Worm (Caenorhabditis elegans) whole organism, L1 larva: ENCODE measurements around the gene VM106R.1.

Experiments used
- C16A3.4 ChIP-seq: fragments of 150-350 bp; optimal IDR thresholded peaks from 2 replicates; lab custom pipeline; 2014; ENCODE audit warnings: missing biosample characterization, missing genetic modification characterization
- F16B12.6 ChIP-seq: fragments of 150-350 bp; optimal IDR thresholded peaks from 2 replicates; lab custom pipeline; 2014; ENCODE audit warnings: missing biosample characterization, missing genetic modification characterization
- alr-1 ChIP-seq: fragments of 200-800 bp; sonication (Bioruptor generic); optimal IDR thresholded peaks from 2 replicates; lab custom pipeline; 2018; ENCODE audit warnings: borderline replicate concordance, mild to moderate bottlenecking, missing genetic modification characterization, missing compliant biosample characterization
- aly-2 ChIP-seq: fragments of 150-350 bp; optimal IDR thresholded peaks from 2 replicates; lab custom pipeline; 2014; ENCODE audit warnings: missing biosample characterization, missing genetic modification characterization
- blmp-1 ChIP-seq: fragments of 150-350 bp; optimal IDR thresholded peaks from 2 replicates; lab custom pipeline; 2014; ENCODE audit warnings: missing biosample characterization, missing genetic modification characterization
- ceh-82 ChIP-seq, 3 experiments: fragments of 150-350 bp in 1 of 3; sonication (generic microtip) in 2 of 3; optimal IDR thresholded peaks; 2 replicates each; lab custom pipeline; 2014 to 2017; ENCODE audit warnings: missing biosample characterization in 3 of 3, missing genetic modification characterization in 3 of 3
- ceh-90 ChIP-seq: sonication (generic microtip); optimal IDR thresholded peaks from 2 replicates; lab custom pipeline; 2016; ENCODE audit warnings: missing genetic modification characterization, missing compliant biosample characterization
- ces-1 ChIP-seq: fragments of 150-350 bp; optimal IDR thresholded peaks from 2 replicates; lab custom pipeline; 2014; ENCODE audit warnings: missing biosample characterization, missing genetic modification reagents, missing genetic modification characterization
- dpl-1 ChIP-seq, 3 experiments: fragments of 150-350 bp in 2 of 3; sonication (generic microtip) in 1 of 3; optimal IDR thresholded peaks; 2 replicates each; lab custom pipeline; 2014 to 2017; ENCODE audit warnings: missing biosample characterization in 3 of 3, missing genetic modification characterization in 3 of 3, missing genetic modification reagents in 3 of 3
- dsc-1 ChIP-seq: sonication (generic microtip); optimal IDR thresholded peaks from 2 replicates; lab custom pipeline; 2016; ENCODE audit warnings: mild to moderate bottlenecking, missing genetic modification characterization, missing compliant biosample characterization
- efl-1 ChIP-seq, 4 experiments: fragments of 150-350 bp; optimal IDR thresholded peaks in 3 of 4; peaks in 1 of 4; 1 replicate in 1 of 4; 2 replicates in 3 of 4; lab custom pipeline; 2014; ENCODE audit warnings: missing biosample characterization in 2 of 4, missing genetic modification characterization in 2 of 4, missing genetic modification reagents in 2 of 4
- efl-3 ChIP-seq: fragments of 200-800 bp; sonication (Bioruptor generic); optimal IDR thresholded peaks from 2 replicates; lab custom pipeline; 2018; ENCODE audit warnings: mild to moderate bottlenecking, missing genetic modification characterization, missing compliant biosample characterization
- egl-27 ChIP-seq, 2 experiments: fragments of 150-350 bp in 1 of 2; sonication (generic microtip); optimal IDR thresholded peaks; 3 replicates each; lab custom pipeline; 2017 to 2018; ENCODE audit warnings: missing biosample characterization in 2 of 2, missing genetic modification characterization in 2 of 2, missing genetic modification reagents in 2 of 2
- elt-3 ChIP-seq, 6 experiments: fragments of 150-350 bp in 1 of 6; sonication (generic microtip); optimal IDR thresholded peaks; 2 replicates each; lab custom pipeline; 2017 to 2018; ENCODE audit warnings: missing biosample characterization in 6 of 6, missing genetic modification characterization in 6 of 6, inconsistent platforms in 1 of 6
- fkh-8 ChIP-seq: sonication (generic microtip); optimal IDR thresholded peaks from 2 replicates; lab custom pipeline; 2016; ENCODE audit warnings: mild to moderate bottlenecking, missing genetic modification characterization, missing compliant biosample characterization
- fos-1 ChIP-seq: fragments of 150-350 bp; optimal IDR thresholded peaks from 2 replicates; lab custom pipeline; 2014; ENCODE audit warnings: missing biosample characterization, missing genetic modification characterization
- grh-1 ChIP-seq: fragments of 200-800 bp; sonication (Bioruptor generic); IDR thresholded peaks from 2 replicates; pipeline ENCODE4 v1.3.6; 2022; ENCODE audit warnings: missing genetic modification reagents, missing genetic modification characterization, missing compliant biosample characterization
- hlh-17 ChIP-seq: fragments of 200-800 bp; sonication (Bioruptor generic); optimal IDR thresholded peaks from 2 replicates; lab custom pipeline; 2018; ENCODE audit warnings: missing genetic modification characterization, mild to moderate bottlenecking, missing compliant biosample characterization, moderate library complexity, borderline replicate concordance
- hlh-4 ChIP-seq: sonication (generic microtip); optimal IDR thresholded peaks from 2 replicates; lab custom pipeline; 2016; ENCODE audit warnings: mild to moderate bottlenecking, missing genetic modification characterization, missing compliant biosample characterization
- hpl-2 ChIP-seq: fragments of 150-350 bp; optimal IDR thresholded peaks from 2 replicates; lab custom pipeline; 2014; ENCODE audit warnings: missing biosample characterization, missing genetic modification reagents, missing genetic modification characterization
- isw-1 ChIP-seq: fragments of 200-800 bp; sonication (Bioruptor generic); IDR thresholded peaks from 2 replicates; pipeline ENCODE4 v1.3.6; 2022; ENCODE audit warnings: missing genetic modification characterization, missing compliant biosample characterization
- lin-13 ChIP-seq: fragments of 150-350 bp; optimal IDR thresholded peaks from 2 replicates; lab custom pipeline; 2014; ENCODE audit warnings: missing biosample characterization, missing genetic modification reagents, missing genetic modification characterization
- lin-14 ChIP-seq: fragments of 200-800 bp; sonication (Bioruptor generic); optimal IDR thresholded peaks from 2 replicates; lab custom pipeline; 2018; ENCODE audit warnings: mild to moderate bottlenecking, missing genetic modification characterization, moderate library complexity, missing compliant biosample characterization
- lin-35 ChIP-seq, 2 experiments: fragments of 150-350 bp; optimal IDR thresholded peaks; 2 replicates each; lab custom pipeline; 2014; ENCODE audit warnings: missing biosample characterization in 2 of 2, missing genetic modification characterization in 2 of 2, missing genetic modification reagents in 2 of 2
- lsy-2 ChIP-seq, 2 experiments: fragments of 150-350 bp; optimal IDR thresholded peaks; 2 replicates each; lab custom pipeline; 2014; ENCODE audit warnings: missing biosample characterization in 2 of 2, missing genetic modification characterization in 2 of 2
- mab-9 ChIP-seq: fragments of 200-800 bp; sonication (Bioruptor generic); IDR thresholded peaks from 2 replicates; pipeline ENCODE4 v1.3.6; 2022; ENCODE audit warnings: missing genetic modification reagents, missing genetic modification characterization, missing compliant biosample characterization
- mef-2 ChIP-seq: fragments of 150-350 bp; optimal IDR thresholded peaks from 2 replicates; lab custom pipeline; 2014; ENCODE audit warnings: missing biosample characterization, missing genetic modification characterization
- nhr-47 ChIP-seq: sonication (generic microtip); optimal IDR thresholded peaks from 2 replicates; lab custom pipeline; 2016; ENCODE audit warnings: mild to moderate bottlenecking, missing genetic modification characterization, moderate library complexity, missing compliant biosample characterization
- nhr-71 ChIP-seq: sonication (generic microtip); optimal IDR thresholded peaks from 2 replicates; lab custom pipeline; 2016; ENCODE audit warnings: mild to moderate bottlenecking, missing genetic modification characterization, moderate library complexity, missing compliant biosample characterization
- nhr-76 ChIP-seq: sonication (generic microtip); optimal IDR thresholded peaks from 2 replicates; lab custom pipeline; 2017; ENCODE audit warnings: missing biosample characterization, missing genetic modification characterization
- nhr-90 ChIP-seq: sonication (generic microtip); optimal IDR thresholded peaks from 2 replicates; lab custom pipeline; 2016; ENCODE audit warnings: mild to moderate bottlenecking, missing genetic modification characterization, missing compliant biosample characterization; ENCODE audit not compliant: poor library complexity
- pax-3 ChIP-seq: fragments of 200-800 bp; sonication (Bioruptor generic); optimal IDR thresholded peaks from 2 replicates; lab custom pipeline; 2018; ENCODE audit warnings: mild to moderate bottlenecking, missing genetic modification characterization, moderate library complexity, missing compliant biosample characterization
- rnt-1 ChIP-seq: sonication (generic microtip); optimal IDR thresholded peaks from 2 replicates; lab custom pipeline; 2016; ENCODE audit warnings: mild to moderate bottlenecking, missing genetic modification characterization, moderate library complexity, missing compliant biosample characterization
- snpc-4 ChIP-seq: fragments of 150-350 bp; optimal IDR thresholded peaks from 2 replicates; lab custom pipeline; 2014; ENCODE audit warnings: missing biosample characterization, missing genetic modification characterization
- snu-23 ChIP-seq: sonication (generic microtip); optimal IDR thresholded peaks from 2 replicates; lab custom pipeline; 2016; ENCODE audit warnings: missing genetic modification characterization, missing compliant biosample characterization
- sptf-1 ChIP-seq: fragments of 150-350 bp; optimal IDR thresholded peaks from 2 replicates; lab custom pipeline; 2014; ENCODE audit warnings: missing biosample characterization, missing genetic modification characterization
- sup-37 ChIP-seq: fragments of 200-800 bp; sonication (Bioruptor generic); optimal IDR thresholded peaks from 2 replicates; lab custom pipeline; 2018; ENCODE audit warnings: mild to moderate bottlenecking, missing genetic modification characterization, missing compliant biosample characterization
- tbx-2 ChIP-seq: sonication (generic microtip); optimal IDR thresholded peaks from 2 replicates; lab custom pipeline; 2016; ENCODE audit warnings: missing genetic modification characterization, missing compliant biosample characterization
- unc-130 ChIP-seq: fragments of 150-350 bp; optimal IDR thresholded peaks from 2 replicates; lab custom pipeline; 2017; ENCODE audit warnings: missing biosample characterization, missing genetic modification characterization, inconsistent platforms
- unc-30 ChIP-seq: sonication (generic microtip); optimal IDR thresholded peaks from 2 replicates; lab custom pipeline; 2017; ENCODE audit warnings: missing biosample characterization, missing genetic modification characterization
- unc-62 ChIP-seq: fragments of 150-350 bp; optimal IDR thresholded peaks from 2 replicates; lab custom pipeline; 2014; ENCODE audit warnings: missing biosample characterization, missing genetic modification reagents, missing genetic modification characterization
- unc-86 ChIP-seq: sonication (generic microtip); optimal IDR thresholded peaks from 2 replicates; lab custom pipeline; 2016; ENCODE audit warnings: missing genetic modification characterization, missing compliant biosample characterization
- unc-98 ChIP-seq: fragments of 200-800 bp; sonication (Bioruptor generic); IDR thresholded peaks from 2 replicates; pipeline ENCODE4 v1.3.6; 2022; ENCODE audit warnings: missing genetic modification characterization, missing compliant biosample characterization
- vab-15 ChIP-seq: sonication (generic microtip); optimal IDR thresholded peaks from 2 replicates; lab custom pipeline; 2017; ENCODE audit warnings: missing genotype, mild to moderate bottlenecking, missing genetic modification characterization, missing compliant biosample characterization
- xbp-1 ChIP-seq: sonication (generic microtip); optimal IDR thresholded peaks from 2 replicates; lab custom pipeline; 2016; ENCODE audit warnings: missing genetic modification characterization, missing compliant biosample characterization
- ztf-11 ChIP-seq, 2 experiments: sonication (generic microtip); optimal IDR thresholded peaks; 2 replicates each; lab custom pipeline; 2016 to 2017; ENCODE audit warnings: missing genetic modification characterization in 2 of 2, missing biosample characterization in 1 of 2, missing compliant biosample characterization in 1 of 2

Gene VM106R.1

ce11 chrII:10829081-10829480 lies at the start of gene VM106R.1:
Gene VM106R.1, minus strand, starts transcription at chrII:10829181.
- TF ChIP-seq efl-1 (optimal IDR thresholded peaks at IDR 0.05; lab: Kevin White, UChicago): no peak
- TF ChIP-seq efl-1 (GFP tag; optimal IDR thresholded peaks at IDR 0.05 in 1 of 2; lab: Kevin White, UChicago): no peak
- TF ChIP-seq sptf-1 (tag; lab: Kevin White, UChicago): no peak
- no peak for TF ChIP-seq ztf-11 (tag; optimal IDR thresholded peaks at IDR 0.05; lab: Kevin White, UChicago)
- peak; percentile 41 for TF ChIP-seq unc-86 (tag; lab: Kevin White, UChicago)
- TF ChIP-seq tbx-2 (tag; lab: Kevin White, UChicago): no peak
- TF ChIP-seq nhr-47: peak; percentile 28
- TF ChIP-seq ceh-90 (tag; lab: Kevin White, UChicago): no peak
- peak; percentile 14 for TF ChIP-seq nhr-71 (tag; lab: Kevin White, UChicago)
- TF ChIP-seq grh-1 (GFP tag; lab: Robert Waterston, UW): no peak
- peak; percentile 47 for TF ChIP-seq lin-14 (GFP tag; lab: Kevin White, UChicago)
- no peak for TF ChIP-seq unc-98 (GFP tag; lab: Robert Waterston, UW)

ce11 chrII:10873631-10874030 lies 44.6 kb upstream of the VM106R.1 start, which contains the start of gene orc-2:
Gene orc-2, plus strand, starts transcription at chrII:10873931.
- TF ChIP-seq ceh-90 (tag; lab: Kevin White, UChicago) (no peak), nhr-47 (no peak), unc-30 (tag; lab: Kevin White, UChicago) (no peak), mef-2 (no peak), blmp-1 (tag; lab: Kevin White, UChicago) (no peak), ces-1 (GFP tag; lab: Kevin White, UChicago) (no peak)

ce11 chrII:10872541-10872940 lies 43.6 kb upstream of the VM106R.1 start, which contains the start of the genes cyn-4 and copz-1:
Gene cyn-4, minus strand, starts transcription at chrII:10872611.
Gene copz-1, plus strand, starts transcription at chrII:10872879.
- TF ChIP-seq snu-23 (GFP tag; lab: Kevin White, UChicago) (peak; percentile 91), mab-9 (GFP tag; lab: Robert Waterston, UW) (peak; percentile 54; the same call in 1 of the 2 replicates), fos-1 (peak; percentile 34), F16B12.6 (tag; lab: Kevin White, UChicago) (peak; percentile 59), hlh-4 (tag; lab: Kevin White, UChicago) (no peak), ceh-90 (tag; lab: Kevin White, UChicago) (peak; percentile 84), efl-1 (optimal IDR thresholded peaks at IDR 0.05; lab: Kevin White, UChicago) (peak; percentile 85 to 87), efl-1 (GFP tag; optimal IDR thresholded peaks at IDR 0.05 in 1 of 2; lab: Kevin White, UChicago) (peak; percentile 80 to 97), dsc-1 (tag; lab: Kevin White, UChicago) (peak; percentile 87), nhr-76 (tag; lab: Kevin White, UChicago) (no peak), lin-35 (GFP tag; optimal IDR thresholded peaks at IDR 0.05; lab: Kevin White, UChicago) (peak; percentile 80 to 85), xbp-1 (peak; percentile 90), alr-1 (no peak), efl-3 (GFP tag; lab: Kevin White, UChicago) (no peak), nhr-71 (tag; lab: Kevin White, UChicago) (peak; percentile 92), egl-27 (tag; optimal IDR thresholded peaks at IDR 0.05; lab: Kevin White, UChicago) (no peak), fkh-8 (tag; lab: Kevin White, UChicago) (peak; percentile 85), ztf-11 (tag; optimal IDR thresholded peaks at IDR 0.05; lab: Kevin White, UChicago) (peak in 1 of 2 experiments; percentile 86), hlh-17 (no peak), hpl-2 (GFP tag; lab: Kevin White, UChicago) (no peak), sup-37 (GFP tag; lab: Kevin White, UChicago) (no peak), C16A3.4 (tag; lab: Kevin White, UChicago) (peak; percentile 80), lin-13 (GFP tag; lab: Kevin White, UChicago) (peak; percentile 68), rnt-1 (tag; lab: Kevin White, UChicago) (peak; percentile 98), grh-1 (GFP tag; lab: Robert Waterston, UW) (peak; percentile 60), aly-2 (tag; lab: Kevin White, UChicago) (peak; percentile 28), nhr-90 (tag; lab: Kevin White, UChicago) (peak; percentile 86), lsy-2 (tag; optimal IDR thresholded peaks at IDR 0.05; lab: Kevin White, UChicago) (peak; percentile 93 to 94), isw-1 (GFP tag; lab: Robert Waterston, UW) (peak; percentile 87), dpl-1 (GFP tag; optimal IDR thresholded peaks at IDR 0.05; lab: Kevin White, UChicago) (peak; percentile 75 to 85 (median 80)), unc-130 (peak; percentile 89), tbx-2 (tag; lab: Kevin White, UChicago) (peak; percentile 91), elt-3 (tag; optimal IDR thresholded peaks at IDR 0.05; lab: Kevin White, UChicago) (peak in 2 of 6 experiments; percentile 39 to 80), pax-3 (tag; lab: Kevin White, UChicago) (peak; percentile 71), snpc-4 (peak; percentile 42), unc-30 (tag; lab: Kevin White, UChicago) (no peak), ceh-82 (tag; optimal IDR thresholded peaks at IDR 0.05; lab: Kevin White, UChicago) (peak; percentile 70 to 80 (median 80)), vab-15 (tag; lab: Kevin White, UChicago) (peak; percentile 69), unc-62 (GFP tag; lab: Kevin White, UChicago) (no peak)
